Worm (Caenorhabditis elegans) whole organism, L1 larva: ENCODE results near the gene Y38E10A.9.

Experiments
- C16A3.4 ChIP-seq: fragments of 150-350 bp; optimal IDR thresholded peaks from 2 replicates; lab custom pipeline; 2014; ENCODE audit warnings: missing biosample characterization, missing genetic modification characterization
- alr-1 ChIP-seq: fragments of 200-800 bp; sonication (Bioruptor generic); optimal IDR thresholded peaks from 2 replicates; lab custom pipeline; 2018; ENCODE audit warnings: borderline replicate concordance, mild to moderate bottlenecking, missing genetic modification characterization, missing compliant biosample characterization
- ceh-90 ChIP-seq: sonication (generic microtip); optimal IDR thresholded peaks from 2 replicates; lab custom pipeline; 2016; ENCODE audit warnings: missing genetic modification characterization, missing compliant biosample characterization
- dpl-1 ChIP-seq, 3 experiments: fragments of 150-350 bp in 2 of 3; sonication (generic microtip) in 1 of 3; optimal IDR thresholded peaks; 2 replicates each; lab custom pipeline; 2014 to 2017; ENCODE audit warnings: missing biosample characterization in 3 of 3, missing genetic modification characterization in 3 of 3, missing genetic modification reagents in 3 of 3
- dsc-1 ChIP-seq: sonication (generic microtip); optimal IDR thresholded peaks from 2 replicates; lab custom pipeline; 2016; ENCODE audit warnings: mild to moderate bottlenecking, missing genetic modification characterization, missing compliant biosample characterization
- efl-1 ChIP-seq, 4 experiments: fragments of 150-350 bp; optimal IDR thresholded peaks in 3 of 4; peaks in 1 of 4; 1 replicate in 1 of 4; 2 replicates in 3 of 4; lab custom pipeline; 2014; ENCODE audit warnings: missing biosample characterization in 2 of 4, missing genetic modification characterization in 2 of 4, missing genetic modification reagents in 2 of 4
- egl-27 ChIP-seq, 2 experiments: fragments of 150-350 bp in 1 of 2; sonication (generic microtip); optimal IDR thresholded peaks; 3 replicates each; lab custom pipeline; 2017 to 2018; ENCODE audit warnings: missing biosample characterization in 2 of 2, missing genetic modification characterization in 2 of 2, missing genetic modification reagents in 2 of 2
- elt-2 ChIP-seq: sonication (generic microtip); optimal IDR thresholded peaks from 2 replicates; lab custom pipeline; 2016; ENCODE audit warnings: missing genetic modification characterization, mild to moderate bottlenecking, inconsistent platforms, missing compliant biosample characterization, missing genetic modification reagents
- elt-3 ChIP-seq, 6 experiments: fragments of 150-350 bp in 1 of 6; sonication (generic microtip); optimal IDR thresholded peaks; 2 replicates each; lab custom pipeline; 2017 to 2018; ENCODE audit warnings: missing biosample characterization in 6 of 6, missing genetic modification characterization in 6 of 6, inconsistent platforms in 1 of 6
- fkh-4 ChIP-seq: sonication (generic microtip); optimal IDR thresholded peaks from 2 replicates; lab custom pipeline; 2016; ENCODE audit warnings: missing compliant biosample characterization, missing genetic modification characterization, borderline replicate concordance
- grh-1 ChIP-seq: fragments of 200-800 bp; sonication (Bioruptor generic); IDR thresholded peaks from 2 replicates; pipeline ENCODE4 v1.3.6; 2022; ENCODE audit warnings: missing genetic modification reagents, missing genetic modification characterization, missing compliant biosample characterization
- hlh-17 ChIP-seq: fragments of 200-800 bp; sonication (Bioruptor generic); optimal IDR thresholded peaks from 2 replicates; lab custom pipeline; 2018; ENCODE audit warnings: missing genetic modification characterization, mild to moderate bottlenecking, missing compliant biosample characterization, moderate library complexity, borderline replicate concordance
- lin-13 ChIP-seq: fragments of 150-350 bp; optimal IDR thresholded peaks from 2 replicates; lab custom pipeline; 2014; ENCODE audit warnings: missing biosample characterization, missing genetic modification reagents, missing genetic modification characterization
- lin-14 ChIP-seq: fragments of 200-800 bp; sonication (Bioruptor generic); optimal IDR thresholded peaks from 2 replicates; lab custom pipeline; 2018; ENCODE audit warnings: mild to moderate bottlenecking, missing genetic modification characterization, moderate library complexity, missing compliant biosample characterization
- lin-35 ChIP-seq, 2 experiments: fragments of 150-350 bp; optimal IDR thresholded peaks; 2 replicates each; lab custom pipeline; 2014; ENCODE audit warnings: missing biosample characterization in 2 of 2, missing genetic modification characterization in 2 of 2, missing genetic modification reagents in 2 of 2
- lir-3 ChIP-seq: sonication (generic microtip); optimal IDR thresholded peaks from 2 replicates; lab custom pipeline; 2016; ENCODE audit warnings: mild to moderate bottlenecking, missing genetic modification characterization, moderate library complexity, missing compliant biosample characterization; ENCODE audit not compliant: poor library complexity
- lsy-2 ChIP-seq, 2 experiments: fragments of 150-350 bp; optimal IDR thresholded peaks; 2 replicates each; lab custom pipeline; 2014; ENCODE audit warnings: missing biosample characterization in 2 of 2, missing genetic modification characterization in 2 of 2
- mab-9 ChIP-seq: fragments of 200-800 bp; sonication (Bioruptor generic); IDR thresholded peaks from 2 replicates; pipeline ENCODE4 v1.3.6; 2022; ENCODE audit warnings: missing genetic modification reagents, missing genetic modification characterization, missing compliant biosample characterization
- mdl-1 ChIP-seq, 2 experiments: fragments of 150-350 bp; optimal IDR thresholded peaks; 2 replicates each; lab custom pipeline; 2014 to 2017; ENCODE audit warnings: missing biosample characterization in 2 of 2, missing genetic modification characterization in 2 of 2, inconsistent platforms in 1 of 2
- mep-1 ChIP-seq: fragments of 150-350 bp; optimal IDR thresholded peaks from 2 replicates; lab custom pipeline; 2014; ENCODE audit warnings: missing biosample characterization, missing genetic modification characterization
- nhr-11 ChIP-seq: fragments of 150-350 bp; optimal IDR thresholded peaks from 2 replicates; lab custom pipeline; 2014; ENCODE audit warnings: missing biosample characterization, missing genetic modification characterization
- nhr-20 ChIP-seq: sonication (generic microtip); optimal IDR thresholded peaks from 2 replicates; lab custom pipeline; 2016; ENCODE audit warnings: mild to moderate bottlenecking, missing genetic modification characterization, missing compliant biosample characterization
- nhr-47 ChIP-seq: sonication (generic microtip); optimal IDR thresholded peaks from 2 replicates; lab custom pipeline; 2016; ENCODE audit warnings: mild to moderate bottlenecking, missing genetic modification characterization, moderate library complexity, missing compliant biosample characterization
- nhr-71 ChIP-seq: sonication (generic microtip); optimal IDR thresholded peaks from 2 replicates; lab custom pipeline; 2016; ENCODE audit warnings: mild to moderate bottlenecking, missing genetic modification characterization, moderate library complexity, missing compliant biosample characterization
- pqm-1 ChIP-seq: sonication (generic microtip); optimal IDR thresholded peaks from 3 replicates; lab custom pipeline; 2017; ENCODE audit warnings: missing biosample characterization, missing genetic modification characterization
- sox-4 ChIP-seq: sonication (generic microtip); optimal IDR thresholded peaks from 2 replicates; lab custom pipeline; 2016; ENCODE audit warnings: missing genetic modification characterization, missing compliant biosample characterization
- swsn-7 ChIP-seq: sonication (generic microtip); optimal IDR thresholded peaks from 2 replicates; lab custom pipeline; 2016; ENCODE audit warnings: missing genetic modification characterization, missing compliant biosample characterization
- tbx-2 ChIP-seq: sonication (generic microtip); optimal IDR thresholded peaks from 2 replicates; lab custom pipeline; 2016; ENCODE audit warnings: missing genetic modification characterization, missing compliant biosample characterization
- vab-15 ChIP-seq: sonication (generic microtip); optimal IDR thresholded peaks from 2 replicates; lab custom pipeline; 2017; ENCODE audit warnings: missing genotype, mild to moderate bottlenecking, missing genetic modification characterization, missing compliant biosample characterization
- zip-4 ChIP-seq: fragments of 200-800 bp; sonication (Bioruptor generic); optimal IDR thresholded peaks from 2 replicates; lab custom pipeline; 2018; ENCODE audit warnings: mild to moderate bottlenecking, missing genetic modification characterization, moderate library complexity, missing compliant biosample characterization

The Y38E10A.9 gene

ce11 chrII:12572760-12573159 lies 36.0 kb upstream of the Y38E10A.9 start, which contains the start of gene Y38E10A.35:
Y38E10A.35 (minus strand) TSS chrII:12572860.
- TF ChIP-seq swsn-7 (tag; lab: Kevin White, UChicago) (no peak), hlh-17 (no peak)

ce11 chrII:12573541-12573940 lies 35.2 kb upstream of the Y38E10A.9 start, which contains the start of gene Y38E10A.2:
Y38E10A.2 (minus strand) TSS chrII:12573641.
- TF ChIP-seq lir-3 (no peak), mab-9 (GFP tag; lab: Robert Waterston, UW) (no peak), elt-3 (tag; optimal IDR thresholded peaks at IDR 0.05; lab: Kevin White, UChicago) (no peak), nhr-20 (tag; lab: Kevin White, UChicago) (no peak), grh-1 (no peak), zip-4 (no peak), nhr-71 (tag; lab: Kevin White, UChicago) (no peak), vab-15 (tag; lab: Kevin White, UChicago) (no peak), fkh-4 (tag; lab: Kevin White, UChicago) (no peak), tbx-2 (tag; lab: Kevin White, UChicago) (no peak), lin-13 (no peak), hlh-17 (no peak), C16A3.4 (no peak), alr-1 (tag; lab: Kevin White, UChicago) (no peak), pqm-1 (no peak), nhr-11 (tag; lab: Kevin White, UChicago) (no peak), egl-27 (tag; optimal IDR thresholded peaks at IDR 0.05; lab: Kevin White, UChicago) (no peak)

ce11 chrII:12574668-12575067 lies 34.1 kb upstream of the Y38E10A.9 start, which contains the start of gene Y38E10A.3:
Y38E10A.3 (minus strand) TSS chrII:12574768.
- TF ChIP-seq lin-35 (GFP tag; optimal IDR thresholded peaks at IDR 0.05; lab: Kevin White, UChicago) (no peak), efl-1 (optimal IDR thresholded peaks at IDR 0.05; lab: Kevin White, UChicago) (no peak), efl-1 (GFP tag; optimal IDR thresholded peaks at IDR 0.05 in 1 of 2; lab: Kevin White, UChicago) (peak in 1 of 2 experiments; percentile 59)
- TF ChIP-seq, all 84 proteins: peak for 1

ce11 chrII:12577754-12578153 lies 31.0 kb upstream of the Y38E10A.9 start, which contains the start of gene clec-8:
clec-8 (minus strand) TSS chrII:12578061.
- TF ChIP-seq elt-2 (tag; lab: Kevin White, UChicago) (peak; percentile 72), nhr-47 (no peak)

ce11 chrII:12580952-12581351 lies 27.8 kb upstream of the Y38E10A.9 start, which contains the start of gene clec-4:
clec-4 (minus strand) TSS chrII:12581113.
- TF ChIP-seq hlh-17 = no peak
- TF ChIP-seq mep-1 (tag; lab: Kevin White, UChicago) = no peak
- TF ChIP-seq sox-4 = no peak
- TF ChIP-seq dpl-1 (GFP tag; optimal IDR thresholded peaks at IDR 0.05; lab: Kevin White, UChicago) = no peak
- no peak for TF ChIP-seq ceh-90 (tag; lab: Kevin White, UChicago)
- TF ChIP-seq nhr-11 (tag; lab: Kevin White, UChicago) = no peak
- no peak for TF ChIP-seq lin-14 (GFP tag; lab: Kevin White, UChicago)
- TF ChIP-seq grh-1 = no peak
- no peak for TF ChIP-seq tbx-2 (tag; lab: Kevin White, UChicago)
- no peak for TF ChIP-seq mdl-1 (tag; optimal IDR thresholded peaks at IDR 0.05; lab: Kevin White, UChicago)
- no peak for TF ChIP-seq dsc-1 (tag; lab: Kevin White, UChicago)
- no peak for TF ChIP-seq lsy-2 (tag; optimal IDR thresholded peaks at IDR 0.05; lab: Kevin White, UChicago)
